Fruit fly (Drosophila melanogaster): ENCODE data around the gene CG7702.

Gene CG7702

dm6 chr3R:18665061-18665460, 4.1 kb upstream of the CG7702 start, which contains the start of gene CG31231:
TSS of gene CG31231 (plus strand) at chr3R:18665361.
- TF ChIP-seq Myc (optimal IDR thresholded peaks at IDR 0.05): no peak
- no peak for TF ChIP-seq N (GFP tag; optimal IDR thresholded peaks at IDR 0.05)
- no peak for TF ChIP-seq sv (GFP tag; optimal IDR thresholded peaks at IDR 0.05)
- no peak for TF ChIP-seq sage (GFP tag; optimal IDR thresholded peaks at IDR 0.05)
- no peak for TF ChIP-seq br (GFP tag; optimal IDR thresholded peaks at IDR 0.05)

- TF ChIP-seq Rel (GFP tag; optimal IDR thresholded peaks at IDR 0.05) (no peak), Rel (tag; optimal IDR thresholded peaks at IDR 0.05) (peak; percentile 98), HLH106 (tag; optimal IDR thresholded peaks at IDR 0.05) (no peak), br (GFP tag; optimal IDR thresholded peaks at IDR 0.05) (no peak), CG32264 (GFP tag; optimal IDR thresholded peaks at IDR 0.05) (no peak)
Observed at dm6 chr3R:18667659-18668248, 1.4 kb upstream of the CG7702 start, which contains the start of gene CG31229. TSS of gene CG31229 (plus strand) at chr3R:18667852.

- TF ChIP-seq lola (GFP tag; optimal IDR thresholded peaks at IDR 0.05) (no peak), jim (GFP tag; optimal IDR thresholded peaks at IDR 0.05) (no peak), ey (GFP tag; optimal IDR thresholded peaks at IDR 0.05) (peak; percentile 75), Hr83 (GFP tag; optimal IDR thresholded peaks at IDR 0.05; ENCODE audit: poor library complexity, severe bottlenecking) (no peak), dsf (GFP tag; optimal IDR thresholded peaks at IDR 0.05; ENCODE audit: borderline replicate concordance) (no peak), h (GFP tag; optimal IDR thresholded peaks at IDR 0.05) (peak; percentile 69), woc (GFP tag; optimal IDR thresholded peaks at IDR 0.05) (peak; percentile 38), HLH106 (tag; optimal IDR thresholded peaks at IDR 0.05) (peak; percentile 61), Myc (optimal IDR thresholded peaks at IDR 0.05) (no peak), Sp1 (GFP tag; optimal IDR thresholded peaks at IDR 0.05) (peak; percentile 13), GATAd (GFP tag; optimal IDR thresholded peaks at IDR 0.05) (no peak), Dif (GFP tag; optimal IDR thresholded peaks at IDR 0.05; ENCODE audit: partially characterized antibody) (no peak), CG9705 (GFP tag; optimal IDR thresholded peaks at IDR 0.05) (no peak), Hnf4 (GFP tag; optimal IDR thresholded peaks at IDR 0.05) (no peak), psq (GFP tag; optimal IDR thresholded peaks at IDR 0.05) (peak; percentile 31), foxo (GFP tag; optimal IDR thresholded peaks at IDR 0.05) (peak in 1 of 2 experiments; percentile 65), fru (GFP tag; optimal IDR thresholded peaks at IDR 0.05) (peak; percentile 74), br (GFP tag; optimal IDR thresholded peaks at IDR 0.05) (peak; percentile 51), Mio (GFP tag; optimal IDR thresholded peaks at IDR 0.05) (no peak), OdsH (GFP tag; optimal IDR thresholded peaks at IDR 0.05) (peak; percentile 64), usp (GFP tag; optimal IDR thresholded peaks at IDR 0.05) (no peak), sage (GFP tag; optimal IDR thresholded peaks at IDR 0.05) (no peak), rgr (GFP tag; optimal IDR thresholded peaks at IDR 0.05) (peak; percentile 56), N (GFP tag; optimal IDR thresholded peaks at IDR 0.05) (no peak), Abd-B (GFP tag; optimal IDR thresholded peaks at IDR 0.05) (no peak)
Observed at dm6 chr3R:18669812-18670211, 622 bp downstream of the CG7702 start.

- TF ChIP-seq br (GFP tag; optimal IDR thresholded peaks at IDR 0.05): peak; percentile 41
- TF ChIP-seq Dif (GFP tag; optimal IDR thresholded peaks at IDR 0.05; ENCODE audit: partially characterized antibody): peak; percentile 64
- TF ChIP-seq sage (GFP tag; optimal IDR thresholded peaks at IDR 0.05): no peak
- TF ChIP-seq OdsH (GFP tag; optimal IDR thresholded peaks at IDR 0.05): peak; percentile 54
- no peak for TF ChIP-seq Hr78 (GFP tag; optimal IDR thresholded peaks at IDR 0.05)
- peak; percentile 22 for TF ChIP-seq Jra (GFP tag; optimal IDR thresholded peaks at IDR 0.05)
- TF ChIP-seq rgr (GFP tag; optimal IDR thresholded peaks at IDR 0.05): peak; percentile 61
- no peak for TF ChIP-seq jim (GFP tag; optimal IDR thresholded peaks at IDR 0.05)
- TF ChIP-seq ey (GFP tag; optimal IDR thresholded peaks at IDR 0.05): peak; percentile 69
- TF ChIP-seq GATAd (GFP tag; optimal IDR thresholded peaks at IDR 0.05): no peak
- TF ChIP-seq fru (GFP tag; optimal IDR thresholded peaks at IDR 0.05): peak; percentile 69
- peak; percentile 66 for TF ChIP-seq Vsx2 (GFP tag; optimal IDR thresholded peaks at IDR 0.05; ENCODE audit: partially characterized antibody)
- TF ChIP-seq Hr83 (GFP tag; optimal IDR thresholded peaks at IDR 0.05; ENCODE audit: poor library complexity, severe bottlenecking): no peak
- peak; percentile 70 for TF ChIP-seq psq (GFP tag; optimal IDR thresholded peaks at IDR 0.05)
- no peak for TF ChIP-seq Hnf4 (GFP tag; optimal IDR thresholded peaks at IDR 0.05)
- no peak for TF ChIP-seq Dfd (GFP tag; optimal IDR thresholded peaks at IDR 0.05)
- TF ChIP-seq dl (GFP tag; optimal IDR thresholded peaks at IDR 0.05; ENCODE audit: insufficient read depth in 1 of 2, partially characterized antibody in 2 of 2): peak in 1 of 2 experiments; percentile 65
- TF ChIP-seq woc (GFP tag; optimal IDR thresholded peaks at IDR 0.05): peak; percentile 71
- TF ChIP-seq foxo (GFP tag; optimal IDR thresholded peaks at IDR 0.05): peak; percentile 51 to 93
- TF ChIP-seq h (GFP tag; optimal IDR thresholded peaks at IDR 0.05): peak; percentile 63
- TF ChIP-seq pan (optimal IDR thresholded peaks at IDR 0.05): no peak
- TF ChIP-seq HLH106 (tag; optimal IDR thresholded peaks at IDR 0.05): peak; percentile 74
- TF ChIP-seq Sp1 (GFP tag; optimal IDR thresholded peaks at IDR 0.05): peak; percentile 53
- TF ChIP-seq Rel (GFP tag; optimal IDR thresholded peaks at IDR 0.05): no peak
- peak; percentile 27 for TF ChIP-seq Rel (tag; optimal IDR thresholded peaks at IDR 0.05)
- peak; percentile 24 for TF ChIP-seq CG32264 (GFP tag; optimal IDR thresholded peaks at IDR 0.05)
Observed at dm6 chr3R:18670441-18671111, 1.4 kb downstream of the CG7702 start.

All from whole organism, wandering third instar larva.